Worm (Caenorhabditis elegans): ENCODE data around the gene ZK287.7.

ce11 chrV:9666394-9666793 lies 26.5 kb upstream of the ZK287.7 start, which contains the start of gene ZK287.1:
- TF ChIP-seq him-1 (tag; optimal IDR thresholded peaks at IDR 0.05) (no peak), dao-5 (tag; optimal IDR thresholded peaks at IDR 0.05) (no peak), W03F9.2 (tag; optimal IDR thresholded peaks at IDR 0.05) (no peak)

Measured in whole organism, L4/young adult.